Worm (Caenorhabditis elegans) whole organism, L1 larva: Measurements from ENCODE around the gene F21C10.10.

ENCODE experiments used
- ceh-82 ChIP-seq, 3 experiments: fragments of 150-350 bp in 1 of 3; sonication (generic microtip) in 2 of 3; optimal IDR thresholded peaks; 2 replicates each; lab custom pipeline; 2014 to 2017; ENCODE audit warnings: missing biosample characterization in 3 of 3, missing genetic modification characterization in 3 of 3
- fkh-8 ChIP-seq: sonication (generic microtip); optimal IDR thresholded peaks from 2 replicates; lab custom pipeline; 2016; ENCODE audit warnings: mild to moderate bottlenecking, missing genetic modification characterization, missing compliant biosample characterization
- nhr-76 ChIP-seq: sonication (generic microtip); optimal IDR thresholded peaks from 2 replicates; lab custom pipeline; 2017; ENCODE audit warnings: missing biosample characterization, missing genetic modification characterization
- pax-3 ChIP-seq: fragments of 200-800 bp; sonication (Bioruptor generic); optimal IDR thresholded peaks from 2 replicates; lab custom pipeline; 2018; ENCODE audit warnings: mild to moderate bottlenecking, missing genetic modification characterization, moderate library complexity, missing compliant biosample characterization
- unc-130 ChIP-seq: fragments of 150-350 bp; optimal IDR thresholded peaks from 2 replicates; lab custom pipeline; 2017; ENCODE audit warnings: missing biosample characterization, missing genetic modification characterization, inconsistent platforms

DNA sequence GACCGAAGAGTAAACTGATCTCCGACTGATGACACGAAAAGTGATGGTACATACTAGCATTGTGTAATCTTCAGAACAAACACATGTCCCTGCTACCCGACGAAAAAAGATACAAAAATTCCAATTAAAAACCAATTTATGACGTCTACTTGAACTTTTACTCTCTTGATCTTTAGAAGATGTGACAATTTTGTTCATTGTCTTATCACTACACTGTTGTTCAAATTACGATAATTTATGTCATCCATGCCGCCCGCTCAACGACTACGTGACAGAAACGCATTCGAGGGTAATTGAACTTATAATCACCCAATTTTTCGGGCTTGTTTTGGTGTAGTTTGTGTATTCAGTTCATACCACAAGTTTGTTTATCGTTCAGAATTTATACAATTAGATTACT lies 47.8 kb downstream of the F21C10.10 start:
- TF ChIP-seq pax-3 (tag; lab: Kevin White, UChicago) (no peak), nhr-76 (tag; lab: Kevin White, UChicago) (no peak), unc-130 (tag; lab: Kevin White, UChicago) (no peak), ceh-82 (tag; optimal IDR thresholded peaks at IDR 0.05; lab: Kevin White, UChicago) (no peak), fkh-8 (tag; lab: Kevin White, UChicago) (no peak)
